Worm (Caenorhabditis elegans): Measurements from ENCODE around the gene F26G1.15.

Gene F26G1.15

ce11 chrII:4789835-4790343 lies at the start of gene F26G1.15:
F26G1.15 (plus strand) TSS chrII:4790293.
- no peak for TF ChIP-seq efl-1 (optimal IDR thresholded peaks at IDR 0.05)
- TF ChIP-seq efl-1 (GFP tag; optimal IDR thresholded peaks at IDR 0.05 in 1 of 2), result peak in 1 of 2 experiments; percentile 53
- TF ChIP-seq unc-86 (tag; optimal IDR thresholded peaks at IDR 0.05), result no peak

DNA sequence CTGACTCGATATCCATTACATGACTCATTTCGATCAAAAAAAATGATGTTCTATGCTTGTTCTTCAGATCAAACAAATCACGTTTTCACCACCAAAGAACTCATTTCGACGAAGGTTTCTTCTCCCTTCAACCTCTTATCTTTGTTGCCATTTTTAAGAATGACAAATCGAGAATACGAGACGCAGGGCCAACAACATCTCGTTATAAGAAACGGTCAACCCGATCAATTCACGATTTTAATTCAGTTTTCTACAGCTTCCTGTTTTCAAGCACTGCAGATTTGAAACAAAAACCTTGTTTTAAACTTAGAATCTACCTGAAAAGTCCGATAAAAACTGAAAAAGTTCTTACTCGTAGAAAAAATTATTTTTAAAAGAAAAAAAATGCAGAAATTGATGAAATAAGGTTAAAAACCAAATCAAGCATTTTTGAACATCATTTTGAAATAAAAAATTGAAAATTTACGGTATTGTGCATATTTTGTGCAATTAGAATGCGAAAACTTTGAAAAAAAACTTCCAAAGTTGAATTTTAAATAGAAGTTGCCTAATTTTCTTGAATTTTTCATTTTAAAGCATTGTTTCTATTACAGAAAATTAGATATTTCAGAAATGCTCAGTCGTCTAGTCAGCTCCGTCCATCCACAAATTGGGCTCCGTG lies 48.4 kb upstream of the F26G1.15 start, which contains the start of gene acs-11:
Gene acs-11, plus strand, starts transcription at position 611 of the 661 bp plus-strand sequence.
- TF ChIP-seq irx-1 (tag; optimal IDR thresholded peaks at IDR 0.05), result no peak
- peak; percentile 65 for TF ChIP-seq blmp-1 (tag; optimal IDR thresholded peaks at IDR 0.05)
- peak; percentile 27 for TF ChIP-seq unc-130 (tag; optimal IDR thresholded peaks at IDR 0.05)
- no peak for TF ChIP-seq sup-37 (GFP tag; optimal IDR thresholded peaks at IDR 0.05)
- TF ChIP-seq lin-14 (GFP tag; optimal IDR thresholded peaks at IDR 0.05), result peak; percentile 23
- TF ChIP-seq nhr-237 (tag; optimal IDR thresholded peaks at IDR 0.05), result no peak
- TF ChIP-seq snu-23 (GFP tag; optimal IDR thresholded peaks at IDR 0.05), result peak; percentile 13
- TF ChIP-seq Y116A8C.19 (tag; optimal IDR thresholded peaks at IDR 0.05; ENCODE audit: borderline replicate concordance), result no peak
- TF ChIP-seq mdl-1 (tag; optimal IDR thresholded peaks at IDR 0.05), result peak in 1 of 2 experiments; percentile 5
- TF ChIP-seq nhr-28 (tag; optimal IDR thresholded peaks at IDR 0.05), result no peak
- TF ChIP-seq unc-30 (tag; optimal IDR thresholded peaks at IDR 0.05), result no peak
- TF ChIP-seq nhr-20 (tag; optimal IDR thresholded peaks at IDR 0.05), result peak; percentile 11
- TF ChIP-seq nhr-85 (tag), result peak; percentile 61
- no peak for TF ChIP-seq sox-4 (tag; optimal IDR thresholded peaks at IDR 0.05)
- peak; percentile 22 for TF ChIP-seq elt-2 (tag; optimal IDR thresholded peaks at IDR 0.05)
- no peak for TF ChIP-seq ets-5 (GFP tag; IDR thresholded peaks at IDR 0.05)
- no peak for TF ChIP-seq mef-2 (tag; optimal IDR thresholded peaks at IDR 0.05)
- TF ChIP-seq C16A3.4 (tag; optimal IDR thresholded peaks at IDR 0.05), result no peak
- no peak for TF ChIP-seq dpl-1 (GFP tag; optimal IDR thresholded peaks at IDR 0.05)
- TF ChIP-seq pag-3 (tag; optimal IDR thresholded peaks at IDR 0.05; ENCODE audit: borderline replicate concordance, insufficient read depth), result no peak
- no peak for TF ChIP-seq ztf-4 (tag; optimal IDR thresholded peaks at IDR 0.05)
- no peak for TF ChIP-seq unc-86 (tag; optimal IDR thresholded peaks at IDR 0.05)
- TF ChIP-seq elt-3 (tag; optimal IDR thresholded peaks at IDR 0.05), result no peak
- TF ChIP-seq lin-15B (tag; optimal IDR thresholded peaks at IDR 0.05), result no peak
- peak in 1 of 2 experiments; percentile 58 for TF ChIP-seq lin-35 (GFP tag; optimal IDR thresholded peaks at IDR 0.05)
- no peak for TF ChIP-seq tlp-1 (tag; optimal IDR thresholded peaks at IDR 0.05)
- TF ChIP-seq snpc-4 (tag; optimal IDR thresholded peaks at IDR 0.05), result no peak
- no peak for TF ChIP-seq ceh-82 (tag; optimal IDR thresholded peaks at IDR 0.05)
- no peak for TF ChIP-seq C34B4.2 (tag; optimal IDR thresholded peaks at IDR 0.05)
- no peak for TF ChIP-seq nhr-84 (tag; optimal IDR thresholded peaks at IDR 0.05)
- no peak for TF ChIP-seq lin-39 (tag; optimal IDR thresholded peaks at IDR 0.05)
- TF ChIP-seq rnt-1 (tag; optimal IDR thresholded peaks at IDR 0.05), result no peak
- TF ChIP-seq fkh-8 (tag; optimal IDR thresholded peaks at IDR 0.05), result no peak
- TF ChIP-seq hlh-4 (tag; optimal IDR thresholded peaks at IDR 0.05), result no peak
- TF ChIP-seq nhr-11 (tag; optimal IDR thresholded peaks at IDR 0.05), result no peak
- TF ChIP-seq nhr-71 (tag; optimal IDR thresholded peaks at IDR 0.05), result peak; percentile 25
- no peak for TF ChIP-seq dsc-1 (tag; optimal IDR thresholded peaks at IDR 0.05)
- TF ChIP-seq ceh-90 (tag; optimal IDR thresholded peaks at IDR 0.05), result no peak
- TF ChIP-seq unc-62 (GFP tag; optimal IDR thresholded peaks at IDR 0.05), result no peak
- TF ChIP-seq nhr-12 (tag; optimal IDR thresholded peaks at IDR 0.05), result no peak
- no peak for TF ChIP-seq nhr-47 (tag; optimal IDR thresholded peaks at IDR 0.05)
- TF ChIP-seq egl-13 (tag; optimal IDR thresholded peaks at IDR 0.05), result no peak
- no peak for TF ChIP-seq mep-1 (tag; optimal IDR thresholded peaks at IDR 0.05)
- TF ChIP-seq lin-13 (GFP tag; optimal IDR thresholded peaks at IDR 0.05), result no peak
- no peak for TF ChIP-seq fkh-4 (tag; optimal IDR thresholded peaks at IDR 0.05; ENCODE audit: borderline replicate concordance)
- no peak for TF ChIP-seq swsn-7 (tag; optimal IDR thresholded peaks at IDR 0.05)
- no peak for TF ChIP-seq xbp-1 (tag; optimal IDR thresholded peaks at IDR 0.05)
- TF ChIP-seq fkh-10 (GFP tag; optimal IDR thresholded peaks at IDR 0.05), result no peak
- no peak for TF ChIP-seq ceh-8 (GFP tag; optimal IDR thresholded peaks at IDR 0.05)

Measured in whole organism, L1 larva.